Worm (Caenorhabditis elegans) whole organism, L1 larva: ENCODE results near the gene Y45G5AM.7.
A peak's percentile ranks its signal among the peaks of the same experiment; 100 is the strongest.
"Not testable (repeated sequence)": the region's sequence is repeated elsewhere in the genome, so short reads cannot be mapped to it uniquely, and the experiment has no call there.

Experiments used
- C04F5.9 ChIP-seq: sonication (generic microtip); optimal IDR thresholded peaks from 2 replicates; lab custom pipeline; 2016; ENCODE audit warnings: missing genetic modification characterization, missing compliant biosample characterization
- C16A3.4 ChIP-seq: fragments of 150-350 bp; optimal IDR thresholded peaks from 2 replicates; lab custom pipeline; 2014; ENCODE audit warnings: missing biosample characterization, missing genetic modification characterization
- C34B4.2 ChIP-seq: sonication (generic microtip); optimal IDR thresholded peaks from 2 replicates; lab custom pipeline; 2017; ENCODE audit warnings: mild to moderate bottlenecking, missing genetic modification characterization, missing compliant biosample characterization
- F16B12.6 ChIP-seq: fragments of 150-350 bp; optimal IDR thresholded peaks from 2 replicates; lab custom pipeline; 2014; ENCODE audit warnings: missing biosample characterization, missing genetic modification characterization
- alr-1 ChIP-seq: fragments of 200-800 bp; sonication (Bioruptor generic); optimal IDR thresholded peaks from 2 replicates; lab custom pipeline; 2018; ENCODE audit warnings: borderline replicate concordance, mild to moderate bottlenecking, missing genetic modification characterization, missing compliant biosample characterization
- aly-2 ChIP-seq: fragments of 150-350 bp; optimal IDR thresholded peaks from 2 replicates; lab custom pipeline; 2014; ENCODE audit warnings: missing biosample characterization, missing genetic modification characterization
- ama-1 ChIP-seq: fragments of 150-350 bp; optimal IDR thresholded peaks from 2 replicates; lab custom pipeline; 2014
- ceh-82 ChIP-seq, 3 experiments: fragments of 150-350 bp in 1 of 3; sonication (generic microtip) in 2 of 3; optimal IDR thresholded peaks; 2 replicates each; lab custom pipeline; 2014 to 2017; ENCODE audit warnings: missing biosample characterization in 3 of 3, missing genetic modification characterization in 3 of 3
- ces-1 ChIP-seq: fragments of 150-350 bp; optimal IDR thresholded peaks from 2 replicates; lab custom pipeline; 2014; ENCODE audit warnings: missing biosample characterization, missing genetic modification reagents, missing genetic modification characterization
- efl-1 ChIP-seq, 4 experiments: fragments of 150-350 bp; optimal IDR thresholded peaks in 3 of 4; peaks in 1 of 4; 1 replicate in 1 of 4; 2 replicates in 3 of 4; lab custom pipeline; 2014; ENCODE audit warnings: missing biosample characterization in 2 of 4, missing genetic modification characterization in 2 of 4, missing genetic modification reagents in 2 of 4
- egl-13 ChIP-seq: sonication (generic microtip); optimal IDR thresholded peaks from 2 replicates; lab custom pipeline; 2016; ENCODE audit warnings: missing genotype, missing genetic modification reagents, missing genetic modification characterization, missing compliant biosample characterization
- ets-5 ChIP-seq: fragments of 200-800 bp; sonication (Bioruptor generic); IDR thresholded peaks from 2 replicates; pipeline ENCODE4 v1.3.6; 2022; ENCODE audit warnings: missing genetic modification characterization, missing compliant biosample characterization
- fkh-10 ChIP-seq: sonication (generic microtip); optimal IDR thresholded peaks from 2 replicates; lab custom pipeline; 2017; ENCODE audit warnings: missing biosample characterization, missing genetic modification reagents, missing genetic modification characterization
- fkh-4 ChIP-seq: sonication (generic microtip); optimal IDR thresholded peaks from 2 replicates; lab custom pipeline; 2016; ENCODE audit warnings: missing compliant biosample characterization, missing genetic modification characterization, borderline replicate concordance
- grh-1 ChIP-seq: fragments of 200-800 bp; sonication (Bioruptor generic); IDR thresholded peaks from 2 replicates; pipeline ENCODE4 v1.3.6; 2022; ENCODE audit warnings: missing genetic modification reagents, missing genetic modification characterization, missing compliant biosample characterization
- hlh-4 ChIP-seq: sonication (generic microtip); optimal IDR thresholded peaks from 2 replicates; lab custom pipeline; 2016; ENCODE audit warnings: mild to moderate bottlenecking, missing genetic modification characterization, missing compliant biosample characterization
- hpl-2 ChIP-seq: fragments of 150-350 bp; optimal IDR thresholded peaks from 2 replicates; lab custom pipeline; 2014; ENCODE audit warnings: missing biosample characterization, missing genetic modification reagents, missing genetic modification characterization
- irx-1 ChIP-seq: sonication (generic microtip); optimal IDR thresholded peaks from 2 replicates; lab custom pipeline; 2016; ENCODE audit warnings: missing genetic modification characterization, missing compliant biosample characterization
- jun-1 ChIP-seq: fragments of 150-350 bp; optimal IDR thresholded peaks from 2 replicates; lab custom pipeline; 2014; ENCODE audit warnings: missing biosample characterization, missing genetic modification reagents, missing genetic modification characterization
- lin-14 ChIP-seq: fragments of 200-800 bp; sonication (Bioruptor generic); optimal IDR thresholded peaks from 2 replicates; lab custom pipeline; 2018; ENCODE audit warnings: mild to moderate bottlenecking, missing genetic modification characterization, moderate library complexity, missing compliant biosample characterization
- lin-35 ChIP-seq, 2 experiments: fragments of 150-350 bp; optimal IDR thresholded peaks; 2 replicates each; lab custom pipeline; 2014; ENCODE audit warnings: missing biosample characterization in 2 of 2, missing genetic modification characterization in 2 of 2, missing genetic modification reagents in 2 of 2
- lin-39 ChIP-seq: fragments of 150-350 bp; optimal IDR thresholded peaks from 2 replicates; lab custom pipeline; 2014; ENCODE audit warnings: missing biosample characterization, missing genetic modification reagents, missing genetic modification characterization
- lir-3 ChIP-seq: sonication (generic microtip); optimal IDR thresholded peaks from 2 replicates; lab custom pipeline; 2016; ENCODE audit warnings: mild to moderate bottlenecking, missing genetic modification characterization, moderate library complexity, missing compliant biosample characterization; ENCODE audit not compliant: poor library complexity
- mab-9 ChIP-seq: fragments of 200-800 bp; sonication (Bioruptor generic); IDR thresholded peaks from 2 replicates; pipeline ENCODE4 v1.3.6; 2022; ENCODE audit warnings: missing genetic modification reagents, missing genetic modification characterization, missing compliant biosample characterization
- mef-2 ChIP-seq: fragments of 150-350 bp; optimal IDR thresholded peaks from 2 replicates; lab custom pipeline; 2014; ENCODE audit warnings: missing biosample characterization, missing genetic modification characterization
- nhr-11 ChIP-seq: fragments of 150-350 bp; optimal IDR thresholded peaks from 2 replicates; lab custom pipeline; 2014; ENCODE audit warnings: missing biosample characterization, missing genetic modification characterization
- nhr-47 ChIP-seq: sonication (generic microtip); optimal IDR thresholded peaks from 2 replicates; lab custom pipeline; 2016; ENCODE audit warnings: mild to moderate bottlenecking, missing genetic modification characterization, moderate library complexity, missing compliant biosample characterization
- nhr-71 ChIP-seq: sonication (generic microtip); optimal IDR thresholded peaks from 2 replicates; lab custom pipeline; 2016; ENCODE audit warnings: mild to moderate bottlenecking, missing genetic modification characterization, moderate library complexity, missing compliant biosample characterization
- nhr-90 ChIP-seq: sonication (generic microtip); optimal IDR thresholded peaks from 2 replicates; lab custom pipeline; 2016; ENCODE audit warnings: mild to moderate bottlenecking, missing genetic modification characterization, missing compliant biosample characterization; ENCODE audit not compliant: poor library complexity
- pax-3 ChIP-seq: fragments of 200-800 bp; sonication (Bioruptor generic); optimal IDR thresholded peaks from 2 replicates; lab custom pipeline; 2018; ENCODE audit warnings: mild to moderate bottlenecking, missing genetic modification characterization, moderate library complexity, missing compliant biosample characterization
- pqm-1 ChIP-seq: sonication (generic microtip); optimal IDR thresholded peaks from 3 replicates; lab custom pipeline; 2017; ENCODE audit warnings: missing biosample characterization, missing genetic modification characterization
- rnt-1 ChIP-seq: sonication (generic microtip); optimal IDR thresholded peaks from 2 replicates; lab custom pipeline; 2016; ENCODE audit warnings: mild to moderate bottlenecking, missing genetic modification characterization, moderate library complexity, missing compliant biosample characterization
- sup-37 ChIP-seq: fragments of 200-800 bp; sonication (Bioruptor generic); optimal IDR thresholded peaks from 2 replicates; lab custom pipeline; 2018; ENCODE audit warnings: mild to moderate bottlenecking, missing genetic modification characterization, missing compliant biosample characterization
- tbx-2 ChIP-seq: sonication (generic microtip); optimal IDR thresholded peaks from 2 replicates; lab custom pipeline; 2016; ENCODE audit warnings: missing genetic modification characterization, missing compliant biosample characterization
- unc-62 ChIP-seq: fragments of 150-350 bp; optimal IDR thresholded peaks from 2 replicates; lab custom pipeline; 2014; ENCODE audit warnings: missing biosample characterization, missing genetic modification reagents, missing genetic modification characterization
- unc-86 ChIP-seq: sonication (generic microtip); optimal IDR thresholded peaks from 2 replicates; lab custom pipeline; 2016; ENCODE audit warnings: missing genetic modification characterization, missing compliant biosample characterization
- vab-15 ChIP-seq: sonication (generic microtip); optimal IDR thresholded peaks from 2 replicates; lab custom pipeline; 2017; ENCODE audit warnings: missing genotype, mild to moderate bottlenecking, missing genetic modification characterization, missing compliant biosample characterization
- xbp-1 ChIP-seq: sonication (generic microtip); optimal IDR thresholded peaks from 2 replicates; lab custom pipeline; 2016; ENCODE audit warnings: missing genetic modification characterization, missing compliant biosample characterization
- ztf-11 ChIP-seq, 2 experiments: sonication (generic microtip); optimal IDR thresholded peaks; 2 replicates each; lab custom pipeline; 2016 to 2017; ENCODE audit warnings: missing genetic modification characterization in 2 of 2, missing biosample characterization in 1 of 2, missing compliant biosample characterization in 1 of 2
- ztf-4 ChIP-seq: fragments of 150-350 bp; optimal IDR thresholded peaks from 2 replicates; lab custom pipeline; 2014; ENCODE audit warnings: missing biosample characterization, missing genetic modification characterization

Gene Y45G5AM.7

ce11 chrV:4170138-4170537 is at the start of gene Y45G5AM.7:
Gene Y45G5AM.7 (minus strand): TSS chrV:4170238.
- no peak for TF ChIP-seq F16B12.6 (tag; lab: Kevin White, UChicago)
- no peak for TF ChIP-seq hlh-4
- no peak for TF ChIP-seq tbx-2
- no peak for TF ChIP-seq pax-3
- TF ChIP-seq efl-1 (optimal IDR thresholded peaks at IDR 0.05; lab: Kevin White, UChicago), result no peak
- TF ChIP-seq efl-1 (GFP tag; optimal IDR thresholded peaks at IDR 0.05 in 1 of 2; lab: Kevin White, UChicago), result peak in 1 of 2 experiments; percentile 68

- TF ChIP-seq C04F5.9 (tag; lab: Kevin White, UChicago) (no peak), irx-1 (no peak), xbp-1 (tag; lab: Kevin White, UChicago) (no peak), grh-1 (GFP tag; lab: Robert Waterston, UW) (no peak), fkh-10 (GFP tag; lab: Kevin White, UChicago) (no peak), egl-13 (no peak), jun-1 (no peak), aly-2 (tag; lab: Kevin White, UChicago) (no peak), ztf-11 (tag; optimal IDR thresholded peaks at IDR 0.05; lab: Kevin White, UChicago) (no peak), sup-37 (GFP tag; lab: Kevin White, UChicago) (no peak), ets-5 (GFP tag; lab: Robert Waterston, UW) (no peak), ama-1 (lab: Kevin White, UChicago) (no peak), lin-39 (tag; lab: Kevin White, UChicago) (no peak), alr-1 (no peak), fkh-4 (no peak), ztf-4 (no peak), unc-62 (no peak), nhr-71 (no peak), unc-86 (tag; lab: Kevin White, UChicago) (no peak), ceh-82 (tag; optimal IDR thresholded peaks at IDR 0.05; lab: Kevin White, UChicago) (no peak)
These were observed 49.3 kb upstream of the Y45G5AM.7 start, which contains the start of gene nlp-9 for ce11 chrV:4219342-4219741. Gene nlp-9 (plus strand): TSS chrV:4219642.

DNA sequence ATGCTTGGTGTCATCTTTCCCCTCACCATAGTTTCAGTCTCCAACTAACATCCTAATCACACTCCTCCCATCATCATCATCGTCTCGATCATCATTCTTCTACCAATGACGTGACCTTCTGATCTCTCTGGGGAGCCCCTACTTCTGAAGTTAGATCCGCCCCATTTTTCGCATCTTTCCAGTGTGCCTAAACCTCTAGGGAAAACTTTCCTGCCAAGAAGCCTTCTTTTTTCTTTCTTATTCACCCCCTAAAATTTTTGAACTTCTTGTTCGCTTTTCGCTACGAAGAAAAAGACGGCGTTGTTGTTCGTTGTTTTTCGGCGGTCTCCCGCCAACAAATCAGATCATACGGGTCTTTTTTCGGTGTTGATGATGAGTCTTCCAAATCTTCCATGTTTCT is 48.2 kb upstream of the Y45G5AM.7 start:
- TF ChIP-seq ztf-11 (tag; optimal IDR thresholded peaks at IDR 0.05; lab: Kevin White, UChicago), result no peak
- TF ChIP-seq lin-14 (GFP tag; lab: Kevin White, UChicago), result peak; percentile 65
- TF ChIP-seq sup-37 (GFP tag; lab: Kevin White, UChicago), result no peak
- peak; percentile 49; the same call in 1 of the 2 replicates for TF ChIP-seq mab-9 (GFP tag; lab: Robert Waterston, UW)
- TF ChIP-seq jun-1, result no peak
- TF ChIP-seq, all 84 proteins: peak for 2

DNA sequence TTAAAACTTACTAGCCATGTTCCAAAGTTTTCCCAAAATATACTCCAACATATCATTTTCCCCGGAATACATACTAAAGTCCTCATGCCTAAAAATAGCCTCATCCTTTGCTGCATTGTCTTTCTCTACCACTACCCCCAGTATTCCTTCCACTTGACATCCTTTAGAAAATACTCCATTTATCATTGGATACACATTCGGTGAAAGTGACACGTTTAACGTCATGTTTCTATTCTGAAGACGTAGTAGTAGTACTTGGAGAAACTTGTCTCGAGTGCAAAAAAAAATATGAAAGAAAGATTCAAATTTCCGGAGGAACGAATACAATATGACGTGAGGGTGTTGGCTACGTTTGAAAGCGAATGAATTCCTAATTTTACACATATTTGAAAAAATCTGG is 46.9 kb upstream of the Y45G5AM.7 start:
- no peak for TF ChIP-seq C34B4.2 (tag; lab: Kevin White, UChicago)
- TF ChIP-seq lin-35 (GFP tag; optimal IDR thresholded peaks at IDR 0.05; lab: Kevin White, UChicago), result no peak
- no peak for TF ChIP-seq nhr-11
- TF ChIP-seq lir-3 (tag; lab: Kevin White, UChicago), result no peak
- no peak for TF ChIP-seq ets-5 (GFP tag; lab: Robert Waterston, UW)
- TF ChIP-seq pax-3, result no peak
- TF ChIP-seq, all 84 proteins: peak for 0

- not testable (repeated sequence) for TF ChIP-seq xbp-1, C16A3.4, mef-2 (tag; lab: Kevin White, UChicago)
These were observed 45.8 kb upstream of the Y45G5AM.7 start, which contains the start of gene H43I07.4 for ce11 chrV:4215856-4216255. Gene H43I07.4 (plus strand): TSS chrV:4216156.

- TF ChIP-seq hpl-2 (GFP tag; lab: Kevin White, UChicago) (no peak), ces-1 (peak; percentile 25), ztf-4 (no peak), hlh-4 (no peak), rnt-1 (tag; lab: Kevin White, UChicago) (no peak), nhr-90 (tag; lab: Kevin White, UChicago) (no peak), egl-13 (no peak), pqm-1 (tag; lab: Kevin White, UChicago) (no peak), fkh-10 (GFP tag; lab: Kevin White, UChicago) (peak; percentile 49), nhr-47 (no peak), efl-1 (optimal IDR thresholded peaks at IDR 0.05; lab: Kevin White, UChicago) (no peak), efl-1 (GFP tag; optimal IDR thresholded peaks at IDR 0.05 in 1 of 2; lab: Kevin White, UChicago) (no peak), unc-62 (no peak), vab-15 (tag; lab: Kevin White, UChicago) (no peak)
These were observed 41.5 kb upstream of the Y45G5AM.7 start for ce11 chrV:4211521-4211920.
